Fruit fly (Drosophila melanogaster) whole organism, adult: ENCODE data around the gene fng.
A peak's percentile ranks its signal among the peaks of the same experiment; 100 is the strongest.

ENCODE experiments used
- CG11617 ChIP-seq: fragments of 200-800 bp; sonication (Bioruptor generic); optimal IDR thresholded peaks from 2 replicates; lab custom pipeline; 2017; ENCODE audit warnings: mild to moderate bottlenecking, missing biosample characterization, missing genetic modification reagents, missing genetic modification characterization
- CG12768 ChIP-seq: fragments of 200-800 bp; sonication (Bioruptor generic); optimal IDR thresholded peaks from 2 replicates; lab custom pipeline; 2017; ENCODE audit warnings: missing biosample characterization, missing genetic modification characterization, mild to moderate bottlenecking, moderate library complexity, missing genetic modification reagents
- CG14711 ChIP-seq: fragments of 200-800 bp; sonication (Bioruptor generic); optimal IDR thresholded peaks from 2 replicates; lab custom pipeline; 2018; ENCODE audit warnings: missing biosample characterization, mild to moderate bottlenecking, missing genetic modification characterization, moderate library complexity
- CG1620 ChIP-seq: fragments of 200-800 bp; sonication (Bioruptor generic); optimal IDR thresholded peaks from 2 replicates; lab custom pipeline; 2016; ENCODE audit warnings: missing biosample characterization, missing genetic modification characterization
- CG33017 ChIP-seq: fragments of 200-800 bp; sonication (Bioruptor generic); optimal IDR thresholded peaks from 2 replicates; lab custom pipeline; 2018; ENCODE audit warnings: missing biosample characterization, mild to moderate bottlenecking, missing genetic modification characterization, moderate library complexity
- CG5204 ChIP-seq: fragments of 200-800 bp; sonication (Bioruptor generic); optimal IDR thresholded peaks from 2 replicates; lab custom pipeline; 2016; ENCODE audit warnings: missing biosample characterization, missing genetic modification characterization
- CG7045 ChIP-seq: fragments of 200-800 bp; sonication (Bioruptor generic); optimal IDR thresholded peaks from 2 replicates; lab custom pipeline; 2017; ENCODE audit warnings: missing biosample characterization, mild to moderate bottlenecking, missing genetic modification characterization
- CG7101 ChIP-seq: fragments of 200-800 bp; sonication (Bioruptor generic); optimal IDR thresholded peaks from 2 replicates; lab custom pipeline; 2018; ENCODE audit warnings: missing biosample characterization, mild to moderate bottlenecking, missing genetic modification characterization, moderate library complexity
- Clk ChIP-seq: fragments of 200-800 bp; sonication (Bioruptor generic); optimal IDR thresholded peaks from 2 replicates; lab custom pipeline; 2017; ENCODE audit warnings: missing biosample characterization, missing genetic modification characterization
- Crg-1 ChIP-seq: fragments of 200-800 bp; sonication (Bioruptor generic); optimal IDR thresholded peaks from 2 replicates; lab custom pipeline; 2016; ENCODE audit warnings: missing biosample characterization, missing genetic modification characterization
- Hr96 ChIP-seq: fragments of 200-800 bp; sonication (Bioruptor generic); optimal IDR thresholded peaks from 2 replicates; lab custom pipeline; 2016; ENCODE audit warnings: missing biosample characterization, missing genetic modification characterization
- Mnt ChIP-seq: fragments of 200-800 bp; sonication (Bioruptor generic); optimal IDR thresholded peaks from 2 replicates; lab custom pipeline; 2016; ENCODE audit warnings: missing biosample characterization, mild to moderate bottlenecking, missing genetic modification characterization
- bab1 ChIP-seq: fragments of 200-800 bp; sonication (Bioruptor generic); optimal IDR thresholded peaks from 3 replicates; lab custom pipeline; 2019; ENCODE audit warnings: missing biosample characterization, mild to moderate bottlenecking, missing genetic modification characterization, moderate library complexity
- cic ChIP-seq: fragments of 200-800 bp; sonication (Bioruptor generic); optimal IDR thresholded peaks from 2 replicates; lab custom pipeline; 2017; ENCODE audit warnings: missing biosample characterization, mild to moderate bottlenecking, missing genetic modification characterization, moderate library complexity
- cnc ChIP-seq, 2 experiments: fragments of >200 bp; optimal IDR thresholded peaks; 2 replicates each; lab custom pipeline; 2017
- kay ChIP-seq: fragments of 200-800 bp; sonication (Bioruptor generic); peaks from one replicate; lab custom pipeline; 2016; ENCODE audit warnings: missing biosample characterization, missing genetic modification characterization, borderline replicate concordance
- ovo ChIP-seq: fragments of 200-800 bp; sonication (Bioruptor generic); optimal IDR thresholded peaks from 2 replicates; lab custom pipeline; 2016; ENCODE audit warnings: missing biosample characterization, missing genetic modification characterization
- pad ChIP-seq: fragments of 200-800 bp; sonication (Bioruptor generic); optimal IDR thresholded peaks from 3 replicates; lab custom pipeline; 2017; ENCODE audit warnings: missing biosample characterization, missing genetic modification characterization, mild to moderate bottlenecking, moderate library complexity, missing genetic modification reagents
- tj ChIP-seq: fragments of 200-800 bp; sonication (Bioruptor generic); optimal IDR thresholded peaks from 3 replicates; lab custom pipeline; 2017; ENCODE audit warnings: missing biosample characterization, mild to moderate bottlenecking, missing genetic modification characterization, moderate library complexity
- toe ChIP-seq: fragments of 200-800 bp; sonication (Bioruptor generic); optimal IDR thresholded peaks from 2 replicates; lab custom pipeline; 2016; ENCODE audit warnings: missing biosample characterization, missing genetic modification characterization

The fng gene

DNA sequence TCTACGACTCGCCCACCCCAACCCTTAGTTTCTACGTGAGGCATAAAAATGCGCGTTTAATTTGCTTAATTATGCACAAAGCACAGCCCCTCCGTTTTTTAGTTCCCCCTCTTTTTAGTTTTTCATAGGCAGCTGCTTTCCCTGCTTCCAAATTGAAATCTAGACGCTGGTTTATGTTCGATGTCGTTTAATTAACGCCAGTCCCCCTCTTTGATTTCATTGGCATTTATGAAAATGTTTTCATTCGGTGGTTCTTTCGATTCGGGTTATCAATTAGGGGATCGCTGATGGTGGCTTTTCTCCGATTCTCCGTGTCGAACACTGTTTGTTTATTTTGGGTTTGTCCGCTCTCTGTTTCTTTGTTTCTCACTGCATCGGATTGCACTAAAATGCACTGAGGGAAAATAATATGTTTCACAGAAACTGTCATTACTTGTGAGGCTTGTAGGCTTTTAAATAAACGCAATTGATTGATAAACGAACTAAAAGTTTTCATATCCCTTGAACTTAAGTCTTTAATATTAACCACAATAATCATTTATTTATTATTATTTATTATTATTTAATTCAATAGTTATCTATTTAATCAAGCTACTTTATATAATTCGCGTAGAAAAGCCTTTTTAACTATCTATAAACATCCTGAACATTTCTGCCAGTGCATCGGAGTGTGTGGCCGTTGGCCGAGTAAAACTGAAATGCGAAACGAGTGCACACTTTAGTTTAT, 19.1 kb downstream of the fng start:
- no peak for TF ChIP-seq Crg-1 (GFP tag; lab: Kevin White, UChicago)
- no peak for TF ChIP-seq ovo
- TF ChIP-seq pad: peak; percentile 54
- peak; percentile 49 for TF ChIP-seq CG7101 (tag; lab: Kevin White, UChicago)
- TF ChIP-seq Hr96 (GFP tag; lab: Kevin White, UChicago): no peak
- TF ChIP-seq toe (GFP tag; lab: Kevin White, UChicago): no peak
- no peak for TF ChIP-seq cnc (optimal IDR thresholded peaks at IDR 0.05; lab: Kevin White, UChicago)
- no peak for TF ChIP-seq CG12768 (GFP tag; lab: Kevin White, UChicago)
- TF ChIP-seq CG1620 (GFP tag; lab: Kevin White, UChicago): no peak
- no peak for TF ChIP-seq CG7045 (GFP tag; lab: Kevin White, UChicago)
- peak; percentile 51 for TF ChIP-seq CG11617 (GFP tag; lab: Kevin White, UChicago)
- no peak for TF ChIP-seq CG5204 (GFP tag; lab: Kevin White, UChicago)
- no peak for TF ChIP-seq Clk (GFP tag; lab: Kevin White, UChicago)
- no peak for TF ChIP-seq kay
- TF ChIP-seq tj (GFP tag; lab: Kevin White, UChicago): no peak
- TF ChIP-seq CG14711 (tag; lab: Kevin White, UChicago): peak; percentile 57
- no peak for TF ChIP-seq CG33017 (tag; lab: Kevin White, UChicago)
- peak; percentile 77 for TF ChIP-seq bab1
- no peak for TF ChIP-seq cic (GFP tag; lab: Kevin White, UChicago)
- TF ChIP-seq Mnt (GFP tag; lab: Kevin White, UChicago): no peak

DNA sequence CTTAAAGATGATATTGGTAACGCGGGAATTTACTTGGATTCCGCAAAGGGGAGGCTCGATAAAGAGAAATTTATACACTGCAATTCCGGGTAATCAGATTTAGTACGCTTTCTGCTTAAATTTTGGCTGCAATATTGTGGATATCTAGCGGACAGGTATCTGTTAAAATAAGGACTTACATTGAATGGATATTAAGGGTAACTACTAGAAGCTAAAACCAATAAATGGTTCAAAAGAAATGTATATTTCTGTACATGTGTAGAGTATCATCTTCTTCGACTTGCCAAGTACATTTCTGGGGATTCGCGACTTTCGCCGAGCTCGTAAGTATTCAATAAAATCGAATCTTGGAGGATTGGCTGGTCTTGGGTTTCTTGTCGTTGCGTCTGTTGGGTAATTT, 19.9 kb downstream of the fng start:
- TF ChIP-seq CG14711 (tag; lab: Kevin White, UChicago): no peak
- TF ChIP-seq pad: no peak
- no peak for TF ChIP-seq Hr96 (GFP tag; lab: Kevin White, UChicago)
- no peak for TF ChIP-seq kay
- no peak for TF ChIP-seq toe (GFP tag; lab: Kevin White, UChicago)
- TF ChIP-seq bab1: no peak
- TF ChIP-seq ovo: no peak
- TF ChIP-seq CG7045 (GFP tag; lab: Kevin White, UChicago): no peak
- TF ChIP-seq CG12768 (GFP tag; lab: Kevin White, UChicago): no peak
- TF ChIP-seq CG33017 (tag; lab: Kevin White, UChicago): no peak
- TF ChIP-seq CG7101 (tag; lab: Kevin White, UChicago): no peak
- no peak for TF ChIP-seq CG1620 (GFP tag; lab: Kevin White, UChicago)
- TF ChIP-seq cic (GFP tag; lab: Kevin White, UChicago): no peak
- TF ChIP-seq CG11617 (GFP tag; lab: Kevin White, UChicago): no peak
- TF ChIP-seq Crg-1 (GFP tag; lab: Kevin White, UChicago): no peak

DNA sequence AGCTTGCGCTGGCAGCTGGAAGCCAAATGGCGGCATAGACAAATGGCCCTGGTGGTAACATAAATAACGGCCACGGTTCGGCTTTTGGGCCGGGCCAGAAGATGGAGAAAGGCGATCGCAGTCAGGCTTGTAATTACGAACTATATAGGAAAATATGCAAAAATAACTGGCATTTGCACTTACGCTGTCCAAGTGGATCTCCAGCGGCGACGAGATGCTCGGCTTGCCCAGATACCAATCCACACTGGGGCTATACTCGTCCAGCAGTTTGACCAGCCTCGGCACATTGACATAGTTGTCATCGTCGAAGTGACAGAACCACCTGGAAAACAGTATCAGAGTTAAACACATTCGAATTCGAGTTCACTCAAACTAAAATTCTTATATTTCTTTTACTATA, 21.8 kb downstream of the fng start, which contains the start of gene CG10589:
Gene CG10589, plus strand, starts transcription at position 301 of the 400 bp plus-strand sequence.
- TF ChIP-seq toe (GFP tag; lab: Kevin White, UChicago) (no peak), CG1620 (GFP tag; lab: Kevin White, UChicago) (no peak), Hr96 (GFP tag; lab: Kevin White, UChicago) (no peak), CG14711 (tag; lab: Kevin White, UChicago) (no peak), CG12768 (GFP tag; lab: Kevin White, UChicago) (no peak), cic (GFP tag; lab: Kevin White, UChicago) (no peak), Mnt (GFP tag; lab: Kevin White, UChicago) (no peak), CG7045 (GFP tag; lab: Kevin White, UChicago) (no peak), bab1 (no peak), CG11617 (GFP tag; lab: Kevin White, UChicago) (no peak), cnc (optimal IDR thresholded peaks at IDR 0.05; lab: Kevin White, UChicago) (no peak), kay (no peak), Clk (GFP tag; lab: Kevin White, UChicago) (no peak), Crg-1 (GFP tag; lab: Kevin White, UChicago) (no peak), CG33017 (tag; lab: Kevin White, UChicago) (no peak)

DNA sequence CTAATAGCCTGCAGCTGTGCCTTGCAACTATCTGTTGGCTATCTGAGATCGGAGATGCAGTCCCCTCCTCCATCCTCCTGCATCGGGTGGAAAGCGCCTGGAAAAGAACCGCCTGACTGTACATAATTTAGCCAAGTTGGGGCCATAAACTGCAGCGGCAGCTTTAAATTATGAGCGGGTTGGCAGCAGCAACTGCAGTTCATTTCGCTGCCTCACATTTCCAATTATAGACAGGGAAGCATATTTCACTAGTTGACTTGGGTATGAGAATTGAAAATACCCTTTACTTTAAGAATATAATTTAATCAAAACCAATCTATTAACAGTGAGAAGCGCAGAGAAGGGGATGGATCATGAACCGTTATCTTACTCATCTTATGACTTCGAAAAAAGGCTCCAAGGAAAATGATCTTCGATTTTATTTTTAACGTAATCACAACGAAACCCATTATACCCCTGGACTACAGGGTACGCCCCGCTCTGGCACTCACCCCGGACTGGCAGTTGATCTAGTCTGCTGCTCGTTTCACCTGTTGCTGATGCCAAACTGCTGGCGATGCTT, 26.2 kb downstream of the fng start:
- TF ChIP-seq tj (GFP tag; lab: Kevin White, UChicago) (peak; percentile 99), kay (no peak), bab1 (peak; percentile 93), CG33017 (tag; lab: Kevin White, UChicago) (no peak), CG14711 (tag; lab: Kevin White, UChicago) (peak; percentile 58), Hr96 (GFP tag; lab: Kevin White, UChicago) (peak; percentile 7), pad (peak; percentile 25), Mnt (GFP tag; lab: Kevin White, UChicago) (no peak), Crg-1 (GFP tag; lab: Kevin White, UChicago) (peak; percentile 27), Clk (GFP tag; lab: Kevin White, UChicago) (no peak), CG1620 (GFP tag; lab: Kevin White, UChicago) (peak; percentile 27), CG7101 (tag; lab: Kevin White, UChicago) (peak; percentile 23), CG11617 (GFP tag; lab: Kevin White, UChicago) (no peak)

DNA sequence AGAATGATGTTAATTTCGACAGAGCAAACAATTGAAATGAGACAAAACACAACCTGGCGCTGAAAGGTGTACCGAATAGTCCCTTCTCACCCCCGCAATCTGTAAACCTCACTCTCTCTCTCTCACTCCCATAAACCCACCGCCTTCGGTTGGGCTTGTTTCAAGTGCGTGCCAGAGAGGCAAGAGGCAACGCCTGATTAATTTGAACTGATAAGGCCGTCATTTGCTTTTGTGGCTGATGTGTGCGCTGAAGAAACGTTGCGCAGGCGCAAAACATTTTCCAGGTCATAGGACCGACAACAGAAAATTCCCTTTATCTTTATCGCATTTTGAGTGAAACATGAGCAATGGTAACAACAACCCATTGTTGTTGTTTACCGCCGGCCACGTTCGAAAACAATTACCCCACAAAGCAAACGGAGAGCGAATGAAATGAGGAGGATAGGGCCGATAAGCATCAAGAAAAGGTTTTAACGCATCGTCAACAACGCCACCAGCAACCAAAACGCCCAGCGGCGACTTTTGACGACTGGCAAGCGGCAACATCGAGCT, 27.0 kb downstream of the fng start:
- no peak for TF ChIP-seq CG12768 (GFP tag; lab: Kevin White, UChicago)
- TF ChIP-seq kay: no peak
- no peak for TF ChIP-seq cnc (optimal IDR thresholded peaks at IDR 0.05; lab: Kevin White, UChicago)
- no peak for TF ChIP-seq Mnt (GFP tag; lab: Kevin White, UChicago)
- no peak for TF ChIP-seq pad
- TF ChIP-seq Clk (GFP tag; lab: Kevin White, UChicago): no peak
- TF ChIP-seq bab1: no peak
- TF ChIP-seq CG33017 (tag; lab: Kevin White, UChicago): no peak
- TF ChIP-seq ovo: no peak
- TF ChIP-seq CG7045 (GFP tag; lab: Kevin White, UChicago): no peak
- TF ChIP-seq tj (GFP tag; lab: Kevin White, UChicago): no peak
- TF ChIP-seq CG11617 (GFP tag; lab: Kevin White, UChicago): no peak
- no peak for TF ChIP-seq cic (GFP tag; lab: Kevin White, UChicago)
- no peak for TF ChIP-seq toe (GFP tag; lab: Kevin White, UChicago)
- no peak for TF ChIP-seq CG5204 (GFP tag; lab: Kevin White, UChicago)
- no peak for TF ChIP-seq CG1620 (GFP tag; lab: Kevin White, UChicago)
- no peak for TF ChIP-seq Hr96 (GFP tag; lab: Kevin White, UChicago)
- TF ChIP-seq CG7101 (tag; lab: Kevin White, UChicago): no peak
- no peak for TF ChIP-seq CG14711 (tag; lab: Kevin White, UChicago)
